Fruit fly (Drosophila melanogaster): ENCODE measurements around the gene CG5412.
A peak's percentile ranks its signal among the peaks of the same experiment; 100 is the strongest.

Gene CG5412

DNA sequence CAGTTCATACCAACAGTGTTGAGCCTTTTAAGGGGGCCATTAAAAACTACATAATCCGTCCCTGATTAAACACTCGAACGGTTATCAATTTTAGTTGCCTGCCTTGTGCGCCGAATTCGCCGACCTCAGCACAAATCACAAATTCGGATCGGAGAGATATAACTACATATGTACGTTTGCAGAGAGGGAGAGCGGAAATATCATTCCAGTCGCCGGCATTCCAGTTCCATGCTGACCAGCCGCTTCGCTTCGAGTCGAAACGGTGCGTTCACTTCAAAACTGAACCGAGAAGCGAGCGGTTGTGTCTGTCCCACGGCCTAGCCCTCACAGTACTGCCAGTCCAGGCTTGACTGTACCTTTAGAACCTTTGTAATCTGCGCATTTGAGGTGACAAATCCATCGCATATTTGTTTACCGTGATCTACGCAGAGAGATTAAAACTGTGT, 2.3 kb upstream of the CG5412 start (continued):
- TF ChIP-seq CG11398 (GFP tag; optimal IDR thresholded peaks at IDR 0.05) (peak; percentile 2), CG6175 (GFP tag; IDR thresholded peaks at IDR 0.05) (no peak), dimm (GFP tag; IDR thresholded peaks at IDR 0.05) (no peak), otp (GFP tag; IDR thresholded peaks at IDR 0.05) (no peak), B-H2 (GFP tag; optimal IDR thresholded peaks at IDR 0.05) (peak; percentile 71), inv (GFP tag; IDR thresholded peaks at IDR 0.05; ENCODE audit: partially characterized antibody) (no peak), CG9215 (GFP tag; IDR thresholded peaks at IDR 0.05) (no peak), CG4282 (GFP tag; optimal IDR thresholded peaks at IDR 0.05) (no peak), Med (GFP tag) (peak; percentile 92), crol (GFP tag; IDR thresholded peaks at IDR 0.05) (no peak), gcm2 (GFP tag; optimal IDR thresholded peaks at IDR 0.05) (no peak), Nf-YB (GFP tag; optimal IDR thresholded peaks at IDR 0.05) (no peak), CG8944 (GFP tag; optimal IDR thresholded peaks at IDR 0.05) (no peak), mirr (GFP tag; optimal IDR thresholded peaks at IDR 0.05) (peak; percentile 95), CG16813 (GFP tag; IDR thresholded peaks at IDR 0.05; ENCODE audit: partially characterized antibody) (no peak), sob (GFP tag; IDR thresholded peaks at IDR 0.05) (peak; percentile 34; the same call in 1 of the 2 replicates), CG13424 (tag; optimal IDR thresholded peaks at IDR 0.05) (no peak), YL-1 (GFP tag; optimal IDR thresholded peaks at IDR 0.05) (no peak), pb (GFP tag; optimal IDR thresholded peaks at IDR 0.05) (no peak), eyg (GFP tag; optimal IDR thresholded peaks at IDR 0.05) (no peak), row (GFP tag; IDR thresholded peaks at IDR 0.05) (peak; percentile 14; the same call in 1 of the 3 replicates), CG3726 (GFP tag; IDR thresholded peaks at IDR 0.05) (no peak), CG7987 (GFP tag; optimal IDR thresholded peaks at IDR 0.05) (peak; percentile 30), fd3F (GFP tag; optimal IDR thresholded peaks at IDR 0.05) (no peak), btn (GFP tag; optimal IDR thresholded peaks at IDR 0.05) (no peak), ase (GFP tag; IDR thresholded peaks at IDR 0.05) (no peak), Tbp (GFP tag; optimal IDR thresholded peaks at IDR 0.05) (no peak), ro (GFP tag; IDR thresholded peaks at IDR 0.05) (no peak), CG12769 (tag; optimal IDR thresholded peaks at IDR 0.05) (peak; percentile 68), ssp (GFP tag; IDR thresholded peaks at IDR 0.05) (no peak), CG5180 (GFP tag; optimal IDR thresholded peaks at IDR 0.05) (peak; percentile 50), Mad (GFP tag; optimal IDR thresholded peaks at IDR 0.05) (no peak), CG10462 (GFP tag; optimal IDR thresholded peaks at IDR 0.05) (no peak), peb (GFP tag; IDR thresholded peaks at IDR 0.05) (peak; percentile 10; the same call in 1 of the 2 replicates), MBD-R2 (GFP tag; IDR thresholded peaks at IDR 0.05) (peak; percentile 30; the same call in 1 of the 2 replicates), lbe (GFP tag; optimal IDR thresholded peaks at IDR 0.05) (no peak), odd (GFP tag; optimal IDR thresholded peaks at IDR 0.05) (peak; percentile 22), CG31224 (GFP tag; IDR thresholded peaks at IDR 0.05) (no peak), mld (GFP tag; IDR thresholded peaks at IDR 0.05; ENCODE audit: partially characterized antibody) (no peak), sim (GFP tag; IDR thresholded peaks at IDR 0.05) (no peak), CG12104 (GFP tag; optimal IDR thresholded peaks at IDR 0.05) (no peak), Atf6 (GFP tag; IDR thresholded peaks at IDR 0.05) (no peak), D19B (GFP tag; optimal IDR thresholded peaks at IDR 0.05) (no peak), CG7786 (GFP tag; optimal IDR thresholded peaks at IDR 0.05) (no peak), hb (GFP tag; IDR thresholded peaks at IDR 0.05; ENCODE audit: partially characterized antibody) (no peak), CG3065 (GFP tag; optimal IDR thresholded peaks at IDR 0.05) (no peak), mam (GFP tag; optimal IDR thresholded peaks at IDR 0.05) (no peak)

Data from whole organism, embryonic.